Worm (Caenorhabditis elegans): ENCODE data around the gene Y113G7A.22.

Y113G7A.22 gene

DNA sequence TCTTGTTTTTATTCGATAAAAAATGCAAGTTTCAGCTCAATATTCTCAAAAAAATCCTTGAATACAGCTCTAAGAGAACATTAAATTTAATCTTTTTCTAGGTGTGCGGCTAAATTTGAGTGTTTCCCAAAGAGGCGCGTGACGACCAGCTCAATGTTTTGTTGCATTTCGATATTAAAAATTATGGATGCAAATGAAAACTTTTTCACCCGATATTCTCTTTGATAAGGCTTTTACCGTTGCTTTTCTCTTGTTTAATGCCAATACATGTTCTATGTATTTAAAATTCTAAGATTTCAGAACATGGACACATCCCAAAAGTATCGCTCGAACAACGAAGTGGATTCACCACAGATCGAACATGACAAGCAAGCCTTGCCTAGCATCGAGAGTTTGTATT, 23.1 kb upstream of the Y113G7A.22 start, which contains the start of gene F19B2.6:
Gene F19B2.6 (plus strand): TSS at position 301 of the 400 bp plus-strand sequence.
- TF ChIP-seq F52B5.7 (tag; optimal IDR thresholded peaks at IDR 0.05), result no peak
- TF ChIP-seq hlh-26 (GFP tag; conservative IDR thresholded peaks at IDR 0.05), result no peak

- TF ChIP-seq nhr-120 (GFP tag; IDR thresholded peaks at IDR 0.05), result no peak
- peak; percentile 39 for TF ChIP-seq rpc-1 (optimal IDR thresholded peaks at IDR 0.05)
- TF ChIP-seq rpc-1 (tag; optimal IDR thresholded peaks at IDR 0.05), result peak; percentile 71
- no peak for TF ChIP-seq F57C9.4 (tag; optimal IDR thresholded peaks at IDR 0.05)
- no peak for TF ChIP-seq hlh-12 (tag; optimal IDR thresholded peaks at IDR 0.05)
- peak; percentile 39 for TF ChIP-seq B0261.1 (tag; optimal IDR thresholded peaks at IDR 0.05)
- TF ChIP-seq tbp1 (GFP tag; optimal IDR thresholded peaks at IDR 0.05), result peak; percentile 64
Observed at ce11 chrV:20151855-20152254, 16.7 kb upstream of the Y113G7A.22 start.

ce11 chrV:20151432-20151831, 16.3 kb upstream of the Y113G7A.22 start, which contains the start of gene F19B2.7:
Gene F19B2.7, plus strand, starts transcription at chrV:20151732.
- TF ChIP-seq hrde-1 (tag; optimal IDR thresholded peaks at IDR 0.05; ENCODE audit: borderline replicate concordance) (no peak), K12H6.12 (tag; optimal IDR thresholded peaks at IDR 0.05) (no peak), tbp1 (GFP tag; optimal IDR thresholded peaks at IDR 0.05) (no peak), rcor-1 (GFP tag; IDR thresholded peaks at IDR 0.05) (no peak), attf-5 (GFP tag; optimal IDR thresholded peaks at IDR 0.05) (no peak), aptf-3 (GFP tag; IDR thresholded peaks at IDR 0.05) (no peak), F37B4.10 (GFP tag; IDR thresholded peaks at IDR 0.05) (no peak), pha-4 (tag; optimal IDR thresholded peaks at IDR 0.05) (no peak), athp-1 (tag; optimal IDR thresholded peaks at IDR 0.05) (no peak), B0261.1 (tag; optimal IDR thresholded peaks at IDR 0.05) (no peak)

DNA sequence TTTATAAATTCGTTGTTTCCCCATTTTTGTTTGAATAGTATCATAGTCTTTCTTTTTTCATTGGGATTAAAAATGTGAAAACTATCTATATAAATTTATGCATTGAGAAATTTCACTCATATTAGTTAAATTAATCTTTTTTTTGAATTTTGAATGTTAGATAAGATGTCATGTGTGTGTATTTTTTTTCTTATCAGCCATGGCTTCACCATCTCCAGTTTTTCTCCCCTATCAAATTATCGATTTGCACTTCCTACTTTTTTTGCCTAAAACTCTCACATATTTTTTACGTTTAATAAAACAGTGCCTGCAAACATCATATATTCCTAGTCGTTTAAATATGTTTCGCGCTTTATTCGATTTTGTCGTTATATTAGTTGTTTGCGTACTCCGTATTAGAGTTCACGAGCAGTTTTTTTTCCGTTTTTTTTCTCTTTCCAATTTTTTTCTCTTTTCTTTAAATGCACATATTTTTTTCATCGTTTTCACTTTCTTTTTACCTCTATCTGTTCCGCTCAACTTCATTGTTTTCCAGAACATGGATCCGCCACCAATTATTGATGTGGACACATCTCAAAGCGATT, 12.6 kb upstream of the Y113G7A.22 start, which contains the start of gene Y113G7A.13:
Gene Y113G7A.13 (plus strand): TSS at position 534 of the 584 bp plus-strand sequence.
- TF ChIP-seq F33H1.4 (GFP tag; IDR thresholded peaks at IDR 0.05), result no peak
- peak; percentile 41 for TF ChIP-seq attf-5 (GFP tag; optimal IDR thresholded peaks at IDR 0.05)
- TF ChIP-seq nhr-80 (tag; optimal IDR thresholded peaks at IDR 0.05), result peak; percentile 79
- TF ChIP-seq ZK185.1 (tag; optimal IDR thresholded peaks at IDR 0.05; ENCODE audit: poor library complexity, severe bottlenecking), result no peak

- TF ChIP-seq egl-18 (GFP tag; IDR thresholded peaks at IDR 0.05) (no peak), snpc-1.1 (tag; optimal IDR thresholded peaks at IDR 0.05; ENCODE audit: insufficient read depth) (peak; percentile 61), snpc-4 (GFP tag; optimal IDR thresholded peaks at IDR 0.05) (no peak), snpc-4 (tag; optimal IDR thresholded peaks at IDR 0.05) (peak in 2 of 4 experiments; percentile 72 to 79)
Observed at ce11 chrV:20143711-20144110, 8.6 kb upstream of the Y113G7A.22 start.

DNA sequence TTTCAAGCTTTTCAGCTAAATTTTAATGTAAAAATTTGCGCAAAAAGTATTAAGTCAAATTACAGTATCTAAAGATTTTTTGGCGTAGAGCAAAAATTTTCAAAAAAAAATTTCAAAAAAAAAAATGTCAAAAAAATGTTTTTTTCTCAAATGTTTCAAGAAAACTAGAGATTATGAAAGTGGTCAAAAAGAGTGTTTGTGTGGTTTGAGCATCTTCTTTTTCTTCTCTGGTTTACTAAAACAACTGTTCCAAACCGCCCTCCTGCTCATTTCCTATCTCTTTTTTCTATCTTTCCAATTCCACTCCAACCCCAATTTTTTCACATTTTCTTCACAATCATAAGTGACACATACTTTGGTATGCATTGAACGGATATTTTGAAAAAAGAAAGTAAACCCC, 7.1 kb upstream of the Y113G7A.22 start, which contains the start of gene Y113G7A.12:
Gene Y113G7A.12 (plus strand): TSS at position 301 of the 400 bp plus-strand sequence.
- TF ChIP-seq nfyb-1 (GFP tag; IDR thresholded peaks at IDR 0.05), result no peak
- TF ChIP-seq F33H1.4 (GFP tag; IDR thresholded peaks at IDR 0.05), result no peak
- no peak for TF ChIP-seq mes-4 (tag; optimal IDR thresholded peaks at IDR 0.05)
- TF ChIP-seq F52B5.7 (tag; optimal IDR thresholded peaks at IDR 0.05), result no peak
- TF ChIP-seq ama-1 (optimal IDR thresholded peaks at IDR 0.05), result no peak
- TF ChIP-seq ama-1 (GFP tag; optimal IDR thresholded peaks at IDR 0.05), result no peak
- no peak for TF ChIP-seq F49E8.2 (tag; optimal IDR thresholded peaks at IDR 0.05; ENCODE audit: insufficient read depth)
- TF ChIP-seq unc-130 (GFP tag; optimal IDR thresholded peaks at IDR 0.05), result no peak
- no peak for TF ChIP-seq F55B11.4 (tag; optimal IDR thresholded peaks at IDR 0.05; ENCODE audit: borderline replicate concordance, insufficient read depth)
- no peak for TF ChIP-seq sdz-38 (tag; optimal IDR thresholded peaks at IDR 0.05)
- TF ChIP-seq nhr-80 (tag; optimal IDR thresholded peaks at IDR 0.05), result no peak
- no peak for TF ChIP-seq efl-1 (GFP tag; optimal IDR thresholded peaks at IDR 0.05)
- TF ChIP-seq ceh-27 (GFP tag; optimal IDR thresholded peaks at IDR 0.05), result no peak
- TF ChIP-seq lin-35 (GFP tag; optimal IDR thresholded peaks at IDR 0.05), result no peak
- TF ChIP-seq bed-1 (GFP tag; IDR thresholded peaks at IDR 0.05), result no peak
- TF ChIP-seq F23B12.7 (tag; optimal IDR thresholded peaks at IDR 0.05; ENCODE audit: insufficient read depth), result no peak

All from whole organism, young adult.